ENCODE assay signal across 4 worm cellular contexts in genomic region chrIV:1965135-1965534, ce11.
TF ChIP-seq lines count a peak whose summit lies in the region.

TSS of gene Y48A5A.1 (plus strand) at chrIV:1965481.

TF ChIP-seq in whole organism, L3 larva, 47 proteins besides CTCF, POLR2A, EP300 and RAD21:
- TF ChIP-seq snpc-4 (tag; optimal IDR thresholded peaks at IDR 0.05; lab: Kevin White, UChicago) (no peak), ceh-28 (tag; optimal IDR thresholded peaks at IDR 0.05; lab: Kevin White, UChicago) (peak; percentile 93)

TF ChIP-seq in whole organism, L4 larva, 104 proteins besides CTCF, POLR2A, EP300 and RAD21:
- no peak for TF ChIP-seq T26A8.4 (GFP tag; IDR thresholded peaks at IDR 0.05; lab: Robert Waterston, UW)
- peak; percentile 93 for TF ChIP-seq ceh-28 (tag; optimal IDR thresholded peaks at IDR 0.05; lab: Kevin White, UChicago)
TF ChIP-seq in whole organism, L4 larva: peak in this region for 1.

TF ChIP-seq in whole organism, late embryonic, 69 proteins besides CTCF, POLR2A, EP300 and RAD21:
- TF ChIP-seq ceh-48 (tag; optimal IDR thresholded peaks at IDR 0.05; lab: Kevin White, UChicago) (peak; percentile 27), T23F11.4 (GFP tag; optimal IDR thresholded peaks at IDR 0.05; lab: Kevin White, UChicago) (no peak)

TF ChIP-seq in whole organism, midembryonic, 9 proteins besides CTCF, POLR2A, EP300 and RAD21:
- TF ChIP-seq T22C8.4 (GFP tag; IDR thresholded peaks at IDR 0.05; lab: Robert Waterston, UW) (peak; percentile 77), ztf-29 (GFP tag; IDR thresholded peaks at IDR 0.05; lab: Robert Waterston, UW) (no peak), klf-2 (GFP tag; conservative IDR thresholded peaks at IDR 0.05; lab: Robert Waterston, UW) (no peak)
